Fruit fly (Drosophila melanogaster) whole organism, pupa: ENCODE results near the gene Teh4.

Source experiments
- CG10348 ChIP-seq: fragments of 200-800 bp; sonication (Bioruptor generic); IDR thresholded peaks from 2 replicates; pipeline ENCODE4 v1.3.6; 2022; ENCODE audit warnings: missing biosample characterization, missing genetic modification characterization
- CG12605 ChIP-seq: fragments of 200-800 bp; sonication (Bioruptor generic); IDR thresholded peaks from 2 replicates; pipeline ENCODE4 v1.3.6; 2022; ENCODE audit warnings: missing biosample characterization, missing genetic modification characterization
- CG13204 ChIP-seq: fragments of 200-800 bp; sonication (Bioruptor generic); optimal IDR thresholded peaks from 2 replicates; lab custom pipeline; 2018; ENCODE audit warnings: missing biosample characterization, mild to moderate bottlenecking, missing genetic modification characterization, moderate library complexity
- CG14655 ChIP-seq: fragments of 200-800 bp; sonication (Bioruptor generic); optimal IDR thresholded peaks from 3 replicates; lab custom pipeline; 2017; ENCODE audit warnings: mild to moderate bottlenecking, missing biosample characterization, missing genetic modification reagents, missing genetic modification characterization
- CG15710 ChIP-seq: fragments of 200-800 bp; sonication (Bioruptor generic); optimal IDR thresholded peaks from 2 replicates; lab custom pipeline; 2018; ENCODE audit warnings: missing biosample characterization, mild to moderate bottlenecking, missing genetic modification characterization, moderate library complexity
- CG17806 ChIP-seq: fragments of 200-800 bp; sonication (Bioruptor generic); optimal IDR thresholded peaks from 2 replicates; lab custom pipeline; 2018; ENCODE audit warnings: missing biosample characterization, mild to moderate bottlenecking, missing genetic modification characterization, moderate library complexity
- CG32121 ChIP-seq: fragments of 200-800 bp; sonication (Bioruptor generic); IDR thresholded peaks from 2 replicates; pipeline ENCODE4 v1.3.6; 2022; ENCODE audit warnings: missing biosample characterization, missing genetic modification characterization
- CG34367 ChIP-seq: fragments of 200-800 bp; sonication (Bioruptor generic); optimal IDR thresholded peaks from 2 replicates; lab custom pipeline; 2018; ENCODE audit warnings: missing biosample characterization, mild to moderate bottlenecking, missing genetic modification characterization
- CG4496 ChIP-seq: fragments of 200-800 bp; sonication (Bioruptor generic); IDR thresholded peaks from 3 replicates; pipeline ENCODE4 v1.3.6; 2022; ENCODE audit warnings: missing biosample characterization, missing genetic modification characterization
- CG8159 ChIP-seq: fragments of 200-800 bp; sonication (Bioruptor generic); optimal IDR thresholded peaks from 3 replicates; lab custom pipeline; 2018; ENCODE audit warnings: missing biosample characterization, mild to moderate bottlenecking, missing genetic modification characterization, moderate library complexity
- CG8301 ChIP-seq: fragments of 200-800 bp; sonication (Bioruptor generic); optimal IDR thresholded peaks from 2 replicates; lab custom pipeline; 2018; ENCODE audit warnings: missing biosample characterization, mild to moderate bottlenecking, missing genetic modification characterization
- CG9948 ChIP-seq: fragments of 200-800 bp; sonication (Bioruptor generic); optimal IDR thresholded peaks from 2 replicates; lab custom pipeline; 2018; ENCODE audit warnings: missing biosample characterization, mild to moderate bottlenecking, missing genetic modification characterization, moderate library complexity
- D1 ChIP-seq: fragments of 200-800 bp; sonication (Bioruptor generic); optimal IDR thresholded peaks from 2 replicates; lab custom pipeline; 2018; ENCODE audit warnings: missing biosample characterization, mild to moderate bottlenecking, missing genetic modification characterization, moderate library complexity
- EcR ChIP-seq: fragments of 200-800 bp; sonication (Bioruptor generic); optimal IDR thresholded peaks from 3 replicates; lab custom pipeline; 2019; ENCODE audit warnings: missing biosample characterization, missing genetic modification characterization, mild to moderate bottlenecking, moderate library complexity, missing genetic modification reagents
- Ets98B ChIP-seq: fragments of 200-800 bp; sonication (Bioruptor generic); IDR thresholded peaks from 2 replicates; pipeline ENCODE4 v1.3.6; 2022; ENCODE audit warnings: missing biosample characterization, missing genetic modification characterization
- Pif1A ChIP-seq: fragments of 200-800 bp; sonication (Bioruptor generic); optimal IDR thresholded peaks from 3 replicates; lab custom pipeline; 2016; ENCODE audit warnings: missing biosample characterization, missing genetic modification characterization
- Pif1B ChIP-seq: fragments of 200-800 bp; sonication (Bioruptor generic); optimal IDR thresholded peaks from 3 replicates; lab custom pipeline; 2016; ENCODE audit warnings: missing biosample characterization, missing genetic modification characterization
- Snoo ChIP-seq: fragments of 200-800 bp; sonication (Bioruptor generic); optimal IDR thresholded peaks from 3 replicates; lab custom pipeline; 2017; ENCODE audit warnings: missing biosample characterization, mild to moderate bottlenecking, missing genetic modification characterization, inconsistent platforms
- fd96Ca ChIP-seq: fragments of 200-800 bp; sonication (Bioruptor generic); IDR thresholded peaks from 3 replicates; pipeline ENCODE4 v1.3.6; 2022; ENCODE audit warnings: missing biosample characterization, missing genetic modification characterization
- gl ChIP-seq: fragments of 200-800 bp; sonication (Bioruptor generic); optimal IDR thresholded peaks from 2 replicates; lab custom pipeline; 2018; ENCODE audit warnings: missing biosample characterization, mild to moderate bottlenecking, missing genetic modification characterization
- rn ChIP-seq: fragments of 200-800 bp; sonication (Bioruptor generic); IDR thresholded peaks from 2 replicates; pipeline ENCODE4 v1.3.6; 2022; ENCODE audit warnings: missing biosample characterization, missing genetic modification characterization

The Teh4 gene

dm6 chr3L:4159264-4159663 lies 18.8 kb downstream of the Teh4 start:
- TF ChIP-seq CG13204 (GFP tag; lab: Kevin White, UChicago): no peak
- TF ChIP-seq rn: no peak
- TF ChIP-seq CG10348 (GFP tag; lab: Robert Waterston, UW): no peak
- TF ChIP-seq CG15710 (tag; lab: Kevin White, UChicago): no peak
- no peak for TF ChIP-seq fd96Ca (GFP tag; lab: Robert Waterston, UW)
- TF ChIP-seq, all 21 proteins: peak for 0

- TF ChIP-seq CG14655 (GFP tag; lab: Kevin White, UChicago) (peak; percentile 68), CG12605 (GFP tag; lab: Robert Waterston, UW) (peak; percentile 20; the same call in 1 of the 2 replicates), gl (tag; lab: Kevin White, UChicago) (peak; percentile 36), CG17806 (tag; lab: Kevin White, UChicago) (peak; percentile 79), CG8159 (tag; lab: Kevin White, UChicago) (peak; percentile 78), Ets98B (GFP tag; lab: Robert Waterston, UW) (peak; percentile 16; the same call in 1 of the 2 replicates), fd96Ca (GFP tag; lab: Robert Waterston, UW) (peak; percentile 44; the same call in 1 of the 3 replicates), CG8301 (tag; lab: Kevin White, UChicago) (peak; percentile 63), CG32121 (GFP tag; lab: Robert Waterston, UW) (no peak), CG4496 (GFP tag; lab: Robert Waterston, UW) (peak; percentile 69; the same call in 1 of the 3 replicates), CG9948 (tag; lab: Kevin White, UChicago) (peak; percentile 80), CG34367 (tag; lab: Kevin White, UChicago) (peak; percentile 70), CG10348 (GFP tag; lab: Robert Waterston, UW) (no peak), rn (no peak), CG13204 (GFP tag; lab: Kevin White, UChicago) (peak; percentile 37), Snoo (peak; percentile 17), CG15710 (tag; lab: Kevin White, UChicago) (peak; percentile 79), EcR (GFP tag; lab: Kevin White, UChicago) (no peak), Pif1A (peak; percentile 73), Pif1B (GFP tag; lab: Kevin White, UChicago) (peak; percentile 73), D1 (tag; lab: Kevin White, UChicago) (peak; percentile 63)
Measured at dm6 chr3L:4158361-4158760, 19.7 kb downstream of the Teh4 start.

- no peak for TF ChIP-seq CG15710 (tag; lab: Kevin White, UChicago)
- TF ChIP-seq EcR (GFP tag; lab: Kevin White, UChicago): peak; percentile 3
Measured at dm6 chr3L:4157852-4158251, 20.2 kb downstream of the Teh4 start.

dm6 chr3L:4148406-4148975 lies 29.6 kb downstream of the Teh4 start, which contains the start of gene CG1299:
Gene CG1299, plus strand, starts transcription at chr3L:4148696.
- TF ChIP-seq Pif1B (GFP tag; lab: Kevin White, UChicago): peak; percentile 8
- TF ChIP-seq CG13204 (GFP tag; lab: Kevin White, UChicago): peak; percentile 24
- peak; percentile 10 for TF ChIP-seq Pif1A
- TF ChIP-seq CG17806 (tag; lab: Kevin White, UChicago): no peak
- TF ChIP-seq CG15710 (tag; lab: Kevin White, UChicago): no peak
- peak; percentile 34 for TF ChIP-seq EcR (GFP tag; lab: Kevin White, UChicago)

dm6 chr3L:4145229-4145628 lies 32.8 kb downstream of the Teh4 start:
- TF ChIP-seq CG12605 (GFP tag; lab: Robert Waterston, UW) (no peak), EcR (GFP tag; lab: Kevin White, UChicago) (peak; percentile 73)
- TF ChIP-seq, all 21 proteins: peak for 1

dm6 chr3L:4142064-4142463 lies 36.0 kb downstream of the Teh4 start, which contains the start of gene CG32260:
Gene CG32260, plus strand, starts transcription at chr3L:4142364.
- no peak for TF ChIP-seq Snoo
- TF ChIP-seq CG4496 (GFP tag; lab: Robert Waterston, UW): no peak
- no peak for TF ChIP-seq CG15710 (tag; lab: Kevin White, UChicago)
- no peak for TF ChIP-seq CG12605 (GFP tag; lab: Robert Waterston, UW)
- TF ChIP-seq rn: no peak
- TF ChIP-seq CG8301 (tag; lab: Kevin White, UChicago): no peak
- no peak for TF ChIP-seq fd96Ca (GFP tag; lab: Robert Waterston, UW)
- TF ChIP-seq CG32121 (GFP tag; lab: Robert Waterston, UW): no peak
- TF ChIP-seq gl (tag; lab: Kevin White, UChicago): no peak
- TF ChIP-seq EcR (GFP tag; lab: Kevin White, UChicago): no peak
- no peak for TF ChIP-seq CG14655 (GFP tag; lab: Kevin White, UChicago)
- TF ChIP-seq CG17806 (tag; lab: Kevin White, UChicago): no peak
- no peak for TF ChIP-seq D1 (tag; lab: Kevin White, UChicago)
- TF ChIP-seq Pif1B (GFP tag; lab: Kevin White, UChicago): no peak
- no peak for TF ChIP-seq CG34367 (tag; lab: Kevin White, UChicago)
- TF ChIP-seq CG8159 (tag; lab: Kevin White, UChicago): no peak
- no peak for TF ChIP-seq Pif1A
